Worm (Caenorhabditis elegans): ENCODE results near the gene F22E5.9.

- TF ChIP-seq F33H1.4 (GFP tag; IDR thresholded peaks at IDR 0.05): no peak
- TF ChIP-seq ceh-27 (GFP tag; optimal IDR thresholded peaks at IDR 0.05): no peak
Observed at ce11 chrII:2684208-2684607, 46.0 kb downstream of the F22E5.9 start, which contains the start of gene ceh-87.
